Worm (Caenorhabditis elegans) whole organism, L2 larva: ENCODE measurements around the gene ndx-6.

Experiments used
- C34F6.9 ChIP-seq: fragments of 150-350 bp; optimal IDR thresholded peaks from 2 replicates; lab custom pipeline; 2014; ENCODE audit warnings: missing biosample characterization, missing genetic modification characterization
- F13H6.1 ChIP-seq: sonication (generic microtip); optimal IDR thresholded peaks from 2 replicates; lab custom pipeline; 2016; ENCODE audit warnings: missing genetic modification characterization, missing compliant biosample characterization
- R02D3.7 ChIP-seq: fragments of 150-350 bp; optimal IDR thresholded peaks from 2 replicates; lab custom pipeline; 2014; ENCODE audit warnings: missing biosample characterization, missing genetic modification characterization
- Y55F3AM.14 ChIP-seq: fragments of 200-800 bp; sonication (Bioruptor generic); optimal IDR thresholded peaks from 2 replicates; lab custom pipeline; 2018; ENCODE audit warnings: mild to moderate bottlenecking, missing genetic modification characterization, missing compliant biosample characterization
- ZK546.5 ChIP-seq: sonication (generic microtip); optimal IDR thresholded peaks from 2 replicates; lab custom pipeline; 2017; ENCODE audit warnings: missing biosample characterization, missing genetic modification characterization
- alr-1 ChIP-seq: fragments of 150-350 bp; optimal IDR thresholded peaks from 2 replicates; lab custom pipeline; 2014; ENCODE audit warnings: missing biosample characterization, missing genetic modification characterization
- aly-2 ChIP-seq: fragments of 150-350 bp; optimal IDR thresholded peaks from 2 replicates; lab custom pipeline; 2014; ENCODE audit warnings: missing biosample characterization, missing genetic modification characterization
- ama-1 ChIP-seq: fragments of 150-350 bp; optimal IDR thresholded peaks from 2 replicates; lab custom pipeline; 2018; ENCODE audit warnings: inconsistent platforms
- blmp-1 ChIP-seq: sonication (generic microtip); optimal IDR thresholded peaks from 2 replicates; lab custom pipeline; 2017; ENCODE audit warnings: missing genetic modification characterization, mild to moderate bottlenecking, missing compliant biosample characterization, antibody characterized with exemption, moderate library complexity; ENCODE audit not compliant: insufficient read depth
- ceh-16 ChIP-seq: fragments of 150-350 bp; optimal IDR thresholded peaks from 2 replicates; lab custom pipeline; 2014; ENCODE audit warnings: missing biosample characterization, missing genetic modification characterization
- ceh-82 ChIP-seq: fragments of 150-350 bp; optimal IDR thresholded peaks from 2 replicates; lab custom pipeline; 2014; ENCODE audit warnings: missing biosample characterization, missing genetic modification characterization
- crh-2 ChIP-seq: sonication (generic microtip); optimal IDR thresholded peaks from 2 replicates; lab custom pipeline; 2017; ENCODE audit warnings: missing biosample characterization, missing genetic modification characterization
- dmd-4 ChIP-seq: sonication (generic microtip); optimal IDR thresholded peaks from 2 replicates; lab custom pipeline; 2017; ENCODE audit warnings: missing biosample characterization, missing genetic modification characterization
- egl-27 ChIP-seq: sonication (generic microtip); optimal IDR thresholded peaks from 3 replicates; lab custom pipeline; 2017; ENCODE audit warnings: missing biosample characterization, missing genetic modification reagents, missing genetic modification characterization
- elt-1 ChIP-seq: fragments of 150-350 bp; optimal IDR thresholded peaks from 2 replicates; lab custom pipeline; 2014; ENCODE audit warnings: missing biosample characterization, missing genetic modification characterization
- elt-3 ChIP-seq: sonication (generic microtip); optimal IDR thresholded peaks from 2 replicates; lab custom pipeline; 2017; ENCODE audit warnings: missing biosample characterization, missing genetic modification characterization
- fos-1 ChIP-seq: fragments of 150-350 bp; optimal IDR thresholded peaks from 2 replicates; lab custom pipeline; 2014; ENCODE audit warnings: missing biosample characterization, missing genetic modification characterization
- gmeb-1 ChIP-seq: fragments of 150-350 bp; optimal IDR thresholded peaks from 2 replicates; lab custom pipeline; 2014; ENCODE audit warnings: missing biosample characterization, missing genetic modification characterization
- lin-11 ChIP-seq: fragments of 150-350 bp; sonication (generic microtip); optimal IDR thresholded peaks from 2 replicates; lab custom pipeline; 2014; ENCODE audit warnings: missing biosample characterization, missing genetic modification characterization, inconsistent platforms, mixed read lengths
- lin-13 ChIP-seq: fragments of 150-350 bp; optimal IDR thresholded peaks from 2 replicates; lab custom pipeline; 2014; ENCODE audit warnings: missing biosample characterization, missing genetic modification reagents, missing genetic modification characterization
- lin-39 ChIP-seq: fragments of 150-350 bp; optimal IDR thresholded peaks from 2 replicates; lab custom pipeline; 2014; ENCODE audit warnings: missing biosample characterization, missing genetic modification reagents, missing genetic modification characterization
- lsy-2 ChIP-seq, 2 experiments: fragments of 150-350 bp in 1 of 2; sonication (generic microtip) in 1 of 2; optimal IDR thresholded peaks; 2 replicates each; lab custom pipeline; 2014 to 2017; ENCODE audit warnings: missing biosample characterization in 2 of 2, missing genetic modification characterization in 2 of 2
- mab-5 ChIP-seq: fragments of 150-350 bp; optimal IDR thresholded peaks from 2 replicates; lab custom pipeline; 2014; ENCODE audit warnings: missing biosample characterization, missing genetic modification characterization
- mbf-1 ChIP-seq: sonication (generic microtip); optimal IDR thresholded peaks from 2 replicates; lab custom pipeline; 2017; ENCODE audit warnings: missing biosample characterization, missing genetic modification characterization
- mdl-1 ChIP-seq, 2 experiments: fragments of 150-350 bp in 1 of 2; sonication (generic microtip) in 1 of 2; optimal IDR thresholded peaks; 2 replicates each; lab custom pipeline; 2017; ENCODE audit warnings: missing biosample characterization in 2 of 2, missing genetic modification characterization in 2 of 2
- nhr-10 ChIP-seq: sonication (generic microtip); optimal IDR thresholded peaks from 2 replicates; lab custom pipeline; 2017; ENCODE audit warnings: missing biosample characterization, missing genetic modification characterization
- nhr-11 ChIP-seq: fragments of 150-350 bp; optimal IDR thresholded peaks from 2 replicates; lab custom pipeline; 2014; ENCODE audit warnings: missing biosample characterization, missing genetic modification characterization
- nhr-12 ChIP-seq: fragments of 150-350 bp; optimal IDR thresholded peaks from 2 replicates; lab custom pipeline; 2014; ENCODE audit warnings: missing biosample characterization, missing genetic modification characterization
- nhr-129 ChIP-seq: fragments of 150-350 bp; optimal IDR thresholded peaks from 2 replicates; lab custom pipeline; 2014; ENCODE audit warnings: missing biosample characterization, missing genetic modification characterization
- nhr-21 ChIP-seq: fragments of 150-350 bp; optimal IDR thresholded peaks from 2 replicates; lab custom pipeline; 2014; ENCODE audit warnings: missing biosample characterization, missing genetic modification characterization
- nhr-23 ChIP-seq: fragments of 150-350 bp; optimal IDR thresholded peaks from 2 replicates; lab custom pipeline; 2014; ENCODE audit warnings: missing biosample characterization, missing genetic modification reagents, missing genetic modification characterization
- nhr-237 ChIP-seq: fragments of 150-350 bp; optimal IDR thresholded peaks from 2 replicates; lab custom pipeline; 2014; ENCODE audit warnings: missing biosample characterization, missing genetic modification characterization
- nhr-25 ChIP-seq: fragments of 150-350 bp; sonication (generic microtip); optimal IDR thresholded peaks from 3 replicates; lab custom pipeline; 2014; ENCODE audit warnings: missing biosample characterization, missing genetic modification characterization
- nhr-6 ChIP-seq: fragments of 150-350 bp; optimal IDR thresholded peaks from 2 replicates; lab custom pipeline; 2014; ENCODE audit warnings: missing biosample characterization, missing genetic modification characterization
- nhr-77 ChIP-seq: fragments of 150-350 bp; optimal IDR thresholded peaks from 2 replicates; lab custom pipeline; 2014; ENCODE audit warnings: missing biosample characterization, missing genetic modification characterization
- peb-1 ChIP-seq: fragments of 150-350 bp; optimal IDR thresholded peaks from 2 replicates; lab custom pipeline; 2014; ENCODE audit warnings: missing biosample characterization, missing genetic modification characterization
- sem-4 ChIP-seq: fragments of 150-350 bp; optimal IDR thresholded peaks from 2 replicates; lab custom pipeline; 2014; ENCODE audit warnings: missing biosample characterization, missing genetic modification reagents, missing genetic modification characterization
- skn-1 ChIP-seq: sonication (generic microtip); optimal IDR thresholded peaks from 2 replicates; lab custom pipeline; 2017; ENCODE audit warnings: missing biosample characterization, missing genetic modification characterization
- sma-3 ChIP-seq: sonication (generic microtip); optimal IDR thresholded peaks from 2 replicates; lab custom pipeline; 2016; ENCODE audit warnings: missing genetic modification reagents, missing genetic modification characterization, missing compliant biosample characterization
- sma-9 ChIP-seq, 2 experiments: fragments of 150-350 bp in 1 of 2; sonication (generic microtip) in 1 of 2; optimal IDR thresholded peaks; 2 replicates each; lab custom pipeline; 2014 to 2016; ENCODE audit warnings: missing genetic modification characterization in 2 of 2, mild to moderate bottlenecking in 1 of 2, missing biosample characterization in 1 of 2, missing compliant biosample characterization in 1 of 2, missing genetic modification reagents in 1 of 2, moderate library complexity in 1 of 2
- snpc-4 ChIP-seq: fragments of 150-350 bp; optimal IDR thresholded peaks from 2 replicates; lab custom pipeline; 2014; ENCODE audit warnings: missing biosample characterization, missing genetic modification characterization
- unc-39 ChIP-seq: fragments of 150-350 bp; optimal IDR thresholded peaks from 2 replicates; lab custom pipeline; 2014; ENCODE audit warnings: missing biosample characterization, missing genetic modification characterization
- unc-55 ChIP-seq: fragments of 150-350 bp; sonication (generic microtip); optimal IDR thresholded peaks from 3 replicates; lab custom pipeline; 2014; ENCODE audit warnings: missing biosample characterization, missing genetic modification reagents, missing genetic modification characterization
- unc-62 ChIP-seq: fragments of 150-350 bp; optimal IDR thresholded peaks from 2 replicates; lab custom pipeline; 2014; ENCODE audit warnings: missing biosample characterization, missing genetic modification reagents, missing genetic modification characterization
- zag-1 ChIP-seq: fragments of 150-350 bp; optimal IDR thresholded peaks from 2 replicates; lab custom pipeline; 2014; ENCODE audit warnings: missing biosample characterization, missing genetic modification characterization
- ztf-1 ChIP-seq: fragments of 200-800 bp; sonication (Bioruptor generic); conservative IDR thresholded peaks from 2 replicates; pipeline ENCODE4 v1.3.6; 2022; ENCODE audit warnings: missing genetic modification characterization, missing compliant biosample characterization
- ztf-11 ChIP-seq: sonication (generic microtip); optimal IDR thresholded peaks from 2 replicates; lab custom pipeline; 2017; ENCODE audit warnings: missing biosample characterization, missing genetic modification characterization
- ztf-4 ChIP-seq: fragments of 150-350 bp; optimal IDR thresholded peaks from 2 replicates; lab custom pipeline; 2014; ENCODE audit warnings: missing biosample characterization, missing genetic modification characterization

ndx-6 gene

DNA sequence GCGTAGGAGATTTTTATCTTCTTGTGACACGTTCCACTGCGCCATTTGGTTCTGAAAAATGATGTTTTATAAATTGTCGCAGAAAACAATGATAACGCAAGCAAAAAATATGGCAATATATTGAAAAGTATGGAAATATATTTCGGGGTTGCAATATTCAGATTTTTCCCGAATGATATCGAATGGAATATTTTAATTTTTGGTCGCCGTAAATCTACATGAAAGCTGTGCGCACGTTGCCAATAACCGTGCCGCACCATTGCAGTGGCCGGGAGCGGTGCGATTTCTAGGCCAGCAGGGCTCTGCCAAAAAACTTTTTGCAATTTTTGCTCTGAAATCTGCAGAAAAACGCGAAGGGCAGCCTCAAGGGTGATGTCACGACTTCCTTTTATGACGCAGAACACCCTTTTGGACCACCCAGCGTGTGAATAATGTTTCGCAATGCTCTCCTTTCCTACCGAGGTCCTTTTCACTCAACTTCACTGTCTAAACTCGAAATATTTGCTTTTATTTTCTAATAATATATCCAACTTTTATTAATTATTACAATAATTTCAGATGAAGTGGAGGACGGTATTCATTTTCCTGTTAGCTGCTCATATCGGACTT lies 31.4 kb downstream of the ndx-6 start, which contains the start of the genes F09E5.11 and bmy-1:
Gene F09E5.11, minus strand, starts transcription at position 51 of the 609 bp plus-strand sequence.
Gene bmy-1, plus strand, starts transcription at position 559 of the 609 bp plus-strand sequence.
- TF ChIP-seq sma-9 (GFP tag; optimal IDR thresholded peaks at IDR 0.05; lab: Kevin White, UChicago) (peak; percentile 79), sma-9 (tag; optimal IDR thresholded peaks at IDR 0.05; lab: Kevin White, UChicago) (no peak), dmd-4 (tag; lab: Kevin White, UChicago) (no peak), snpc-4 (peak; percentile 54), nhr-25 (tag; lab: Kevin White, UChicago) (peak; percentile 53), ztf-1 (GFP tag; lab: Robert Waterston, UW) (no peak), gmeb-1 (peak; percentile 83), nhr-10 (tag; lab: Kevin White, UChicago) (no peak), nhr-237 (tag; lab: Kevin White, UChicago) (peak; percentile 52), nhr-11 (tag; lab: Kevin White, UChicago) (no peak), skn-1 (tag; lab: Kevin White, UChicago) (peak; percentile 41), fos-1 (tag; lab: Kevin White, UChicago) (peak; percentile 56), nhr-23 (tag; lab: Kevin White, UChicago) (no peak), crh-2 (peak; percentile 81), ztf-4 (tag; lab: Kevin White, UChicago) (peak; percentile 63), nhr-129 (tag; lab: Kevin White, UChicago) (peak; percentile 80), nhr-6 (tag; lab: Kevin White, UChicago) (no peak), ztf-11 (no peak), C34F6.9 (tag; lab: Kevin White, UChicago) (peak; percentile 84), unc-62 (GFP tag; lab: Kevin White, UChicago) (no peak), lin-39 (tag; lab: Kevin White, UChicago) (no peak), mbf-1 (tag; lab: Kevin White, UChicago) (no peak), sma-3 (peak; percentile 83), ceh-82 (peak; percentile 43), mdl-1 (tag; optimal IDR thresholded peaks at IDR 0.05; lab: Kevin White, UChicago) (peak in 1 of 2 experiments; percentile 51), blmp-1 (tag; lab: Kevin White, UChicago) (peak; percentile 10), ama-1 (lab: Kevin White, UChicago) (no peak), elt-1 (tag; lab: Kevin White, UChicago) (no peak), F13H6.1 (tag; lab: Kevin White, UChicago) (peak; percentile 83), sem-4 (peak; percentile 76), R02D3.7 (peak; percentile 87), nhr-21 (peak; percentile 64), lsy-2 (tag; optimal IDR thresholded peaks at IDR 0.05; lab: Kevin White, UChicago) (peak; percentile 59 to 85), alr-1 (tag; lab: Kevin White, UChicago) (no peak), nhr-77 (no peak), ZK546.5 (tag; lab: Kevin White, UChicago) (peak; percentile 29), lin-11 (tag; lab: Kevin White, UChicago) (peak; percentile 89), zag-1 (tag; lab: Kevin White, UChicago) (peak; percentile 72), Y55F3AM.14 (GFP tag; lab: Kevin White, UChicago) (peak; percentile 61), unc-39 (tag; lab: Kevin White, UChicago) (no peak), peb-1 (tag; lab: Kevin White, UChicago) (no peak), elt-3 (tag; lab: Kevin White, UChicago) (no peak), aly-2 (tag; lab: Kevin White, UChicago) (no peak), unc-55 (peak; percentile 94), ceh-16 (tag; lab: Kevin White, UChicago) (peak; percentile 19), lin-13 (GFP tag; lab: Kevin White, UChicago) (peak; percentile 86), mab-5 (peak; percentile 56), nhr-12 (tag; lab: Kevin White, UChicago) (no peak), egl-27 (tag; lab: Kevin White, UChicago) (no peak)
